Fruit fly (Drosophila melanogaster): ENCODE data around the gene CG31301.

The CG31301 gene

DNA sequence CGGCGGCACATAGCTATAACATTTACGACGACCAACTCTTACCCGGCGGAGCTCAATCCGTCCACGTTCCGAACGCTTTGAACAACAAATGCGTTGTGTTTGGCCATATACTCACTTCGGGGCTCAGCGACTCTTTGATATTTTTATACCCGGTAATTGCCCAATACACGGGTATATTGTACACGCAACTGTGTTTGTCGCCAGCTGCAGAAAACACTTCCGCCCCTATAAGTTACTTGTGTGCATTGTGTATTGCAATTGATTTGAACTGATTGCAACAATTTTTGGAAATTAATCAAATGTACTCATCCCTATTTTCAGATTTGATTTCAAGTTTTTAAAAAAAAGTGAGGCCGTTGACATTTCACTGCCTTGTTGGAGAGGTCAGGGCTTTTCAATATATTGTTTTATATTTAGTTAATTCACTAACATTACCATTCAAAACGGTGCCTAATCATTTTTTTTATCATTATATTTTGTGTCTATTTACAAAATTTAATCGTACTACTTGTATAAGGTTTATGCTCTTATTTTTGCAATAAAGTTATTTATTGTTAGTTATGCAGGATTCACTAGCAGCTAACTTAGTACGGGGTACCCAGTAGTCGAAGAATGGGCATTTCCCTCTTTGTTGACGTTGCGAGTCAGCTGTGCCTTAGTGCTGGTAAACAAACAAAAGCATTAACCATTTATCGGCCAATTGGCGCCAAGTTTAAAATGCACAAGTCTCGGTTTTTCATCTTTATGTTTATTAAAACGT lies 2.9 kb upstream of the CG31301 start, which contains the start of gene Nagk:
Gene Nagk, minus strand, starts transcription at position 331 of the 760 bp plus-strand sequence.
- TF ChIP-seq CG17801 (GFP tag; optimal IDR thresholded peaks at IDR 0.05; ENCODE audit: partially characterized antibody), result peak; percentile 8

- TF ChIP-seq CG17801 (GFP tag; optimal IDR thresholded peaks at IDR 0.05; ENCODE audit: partially characterized antibody), result no peak
These were observed 597 bp upstream of the CG31301 start for dm6 chr3R:15345198-15346017.

DNA sequence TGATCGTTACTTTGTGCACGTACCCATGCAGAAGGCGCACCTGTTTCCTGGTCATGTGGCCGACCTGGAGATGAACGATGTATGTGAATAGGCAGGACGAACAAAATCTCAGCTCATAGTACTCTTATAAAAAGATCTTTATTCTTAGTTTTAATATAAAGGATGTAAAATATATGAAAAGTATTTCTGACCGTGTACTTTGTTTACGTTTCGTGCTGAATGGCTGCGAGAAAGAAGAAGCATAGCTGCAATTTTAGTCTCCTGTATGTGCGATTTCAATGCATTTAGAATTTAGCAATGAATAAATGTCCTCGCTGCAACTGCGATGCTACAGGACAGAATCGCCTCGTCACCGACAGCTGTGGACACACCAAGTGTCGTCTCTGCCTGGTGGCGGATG lies 1.8 kb downstream of the CG31301 start, which contains the start of the genes CG42726 and CG42727:
Gene CG42726, plus strand, starts transcription at position 227 of the 400 bp plus-strand sequence.
Gene CG42727, plus strand, starts transcription at position 227 of the 400 bp plus-strand sequence.
- no peak for TF ChIP-seq CG17801 (GFP tag; optimal IDR thresholded peaks at IDR 0.05; ENCODE audit: partially characterized antibody)

DNA sequence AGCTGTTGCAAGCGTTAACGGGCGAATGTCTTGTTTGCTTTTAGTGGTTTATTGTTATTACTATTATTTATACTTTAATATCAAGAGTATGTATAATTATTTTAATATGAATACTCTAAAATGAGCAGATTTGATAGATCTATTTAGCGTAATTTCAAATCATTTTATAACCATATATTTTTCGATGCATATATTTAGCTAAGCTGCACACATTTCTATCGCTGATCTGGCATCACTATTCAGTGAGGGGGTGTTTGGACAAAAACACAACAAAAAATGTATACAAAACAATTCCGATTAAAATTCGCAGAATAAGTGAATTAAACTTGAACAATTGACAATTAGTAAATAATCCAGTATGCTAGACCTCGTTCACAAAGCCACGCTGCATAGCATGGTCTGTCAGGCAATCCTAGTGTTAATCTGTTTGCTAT lies 5.0 kb downstream of the CG31301 start, which contains the start of the genes Trs33 and Tmtc4:
Gene Trs33, minus strand, starts transcription at position 3 of the 434 bp plus-strand sequence.
Gene Tmtc4, plus strand, starts transcription at position 233 of the 434 bp plus-strand sequence.
- peak; percentile 57 for TF ChIP-seq CG17801 (GFP tag; optimal IDR thresholded peaks at IDR 0.05; ENCODE audit: partially characterized antibody)

dm6 chr3R:15354019-15354418 lies 8.0 kb downstream of the CG31301 start:
- TF ChIP-seq CG17801 (GFP tag; optimal IDR thresholded peaks at IDR 0.05; ENCODE audit: partially characterized antibody), result no peak

- no peak for TF ChIP-seq CG17801 (GFP tag; optimal IDR thresholded peaks at IDR 0.05; ENCODE audit: partially characterized antibody)
These were observed 10.1 kb downstream of the CG31301 start for dm6 chr3R:15356152-15356551.

dm6 chr3R:15356645-15357431 lies 10.8 kb downstream of the CG31301 start, which contains the start of the genes Atg4b and Hibch:
Gene Atg4b, minus strand, starts transcription at chr3R:15356924.
Gene Hibch, plus strand, starts transcription at chr3R:15357229.
- TF ChIP-seq CG17801 (GFP tag; optimal IDR thresholded peaks at IDR 0.05; ENCODE audit: partially characterized antibody), result peak; percentile 90

DNA sequence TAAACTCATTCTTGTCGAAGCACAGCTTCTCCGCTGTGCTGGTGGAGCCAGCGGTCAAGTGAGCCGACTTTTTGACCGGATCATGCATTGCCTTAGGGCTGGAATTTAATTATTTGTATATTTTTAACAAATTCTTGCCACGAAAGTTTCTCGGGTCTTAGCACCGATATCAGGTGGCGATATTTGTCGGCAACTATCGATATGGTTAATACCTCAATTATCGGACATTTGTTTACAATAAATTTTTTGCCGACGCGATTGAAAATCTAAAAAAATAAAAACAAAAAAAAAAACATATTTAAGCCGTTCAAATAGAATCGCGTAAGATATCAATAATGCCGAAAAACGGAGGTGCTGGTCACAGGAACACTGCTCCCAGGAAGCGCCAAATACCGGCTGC lies 15.5 kb downstream of the CG31301 start, which contains the start of the genes Cog2 and Trax:
Gene Cog2, minus strand, starts transcription at position 168 of the 400 bp plus-strand sequence.
Gene Trax, plus strand, starts transcription at position 203 of the 400 bp plus-strand sequence.
- peak; percentile 65 for TF ChIP-seq CG17801 (GFP tag; optimal IDR thresholded peaks at IDR 0.05; ENCODE audit: partially characterized antibody)

- TF ChIP-seq CG17801 (GFP tag; optimal IDR thresholded peaks at IDR 0.05; ENCODE audit: partially characterized antibody), result peak; percentile 10
These were observed 17.6 kb downstream of the CG31301 start, which contains the start of gene CG6171 for dm6 chr3R:15363608-15364007. Gene CG6171, minus strand, starts transcription at chr3R:15363857.

DNA sequence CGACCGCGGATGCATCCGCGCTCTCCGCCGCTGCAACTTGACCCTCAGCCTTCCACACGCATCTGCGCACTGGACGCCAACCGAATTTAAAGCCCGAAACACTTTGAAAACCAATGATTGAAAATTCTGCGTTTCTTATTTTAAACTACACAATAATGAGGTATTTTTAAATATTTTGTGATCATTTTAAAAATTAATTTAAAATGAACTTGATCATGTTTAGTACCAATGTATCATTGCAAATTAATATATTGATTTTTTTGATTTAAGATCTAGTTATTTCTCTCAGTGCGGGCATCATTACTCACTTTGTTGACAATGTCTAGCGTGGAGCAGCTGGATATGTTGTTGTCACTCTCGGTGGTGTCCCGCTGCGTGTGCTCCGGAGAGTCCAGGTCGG lies 20.8 kb downstream of the CG31301 start:
- peak; percentile 6 for TF ChIP-seq CG17801 (GFP tag; optimal IDR thresholded peaks at IDR 0.05; ENCODE audit: partially characterized antibody)

DNA sequence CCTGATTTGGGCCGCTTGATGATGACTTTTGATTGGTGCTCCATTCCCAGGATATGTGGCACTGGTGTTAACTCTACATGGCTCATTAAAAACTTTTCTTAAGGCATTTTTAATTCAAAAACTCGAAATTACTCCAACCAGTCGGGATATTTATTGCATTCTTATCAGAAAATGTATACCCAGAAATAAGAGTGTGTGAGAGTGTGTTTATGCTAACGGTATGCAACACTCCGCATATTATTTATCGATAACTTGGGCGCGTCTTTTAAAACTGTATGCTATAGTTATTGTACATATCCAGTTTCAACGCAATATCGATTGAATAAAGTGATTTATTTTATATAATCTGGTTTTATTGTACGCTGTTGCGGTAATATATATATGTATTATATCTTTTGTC lies 21.5 kb downstream of the CG31301 start, which contains the start of gene CG34404:
Gene CG34404, minus strand, starts transcription at position 189 of the 400 bp plus-strand sequence.
- TF ChIP-seq CG17801 (GFP tag; optimal IDR thresholded peaks at IDR 0.05; ENCODE audit: partially characterized antibody), result no peak

- no peak for TF ChIP-seq CG17801 (GFP tag; optimal IDR thresholded peaks at IDR 0.05; ENCODE audit: partially characterized antibody)
These were observed 23.7 kb downstream of the CG31301 start, which contains the start of gene CG14868 for dm6 chr3R:15369742-15370141. Gene CG14868, minus strand, starts transcription at chr3R:15369945.

DNA sequence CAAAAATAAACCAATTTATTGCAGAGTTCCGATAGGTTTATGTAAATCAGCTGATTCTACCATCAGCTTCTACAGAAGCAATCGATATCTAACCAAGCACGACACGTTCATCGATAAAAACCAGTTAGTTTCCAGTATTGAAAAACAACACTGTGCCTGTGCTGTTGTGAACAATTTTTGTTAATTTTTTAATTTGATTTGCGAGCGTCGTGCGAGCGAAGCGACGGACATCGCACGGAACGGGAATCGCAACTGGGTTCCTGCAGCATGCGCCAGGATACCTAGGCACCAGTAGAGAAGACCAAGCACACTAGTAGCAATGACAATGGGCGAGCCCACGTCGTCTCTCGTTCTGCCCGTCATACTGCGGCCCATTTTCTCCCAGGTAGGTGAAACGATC lies 25.8 kb downstream of the CG31301 start, which contains the start of the genes Ccm3 and CG6136:
Gene Ccm3, plus strand, starts transcription at position 125 of the 400 bp plus-strand sequence.
Gene CG6136, minus strand, starts transcription at position 380 of the 400 bp plus-strand sequence.
- peak; percentile 67 for TF ChIP-seq CG17801 (GFP tag; optimal IDR thresholded peaks at IDR 0.05; ENCODE audit: partially characterized antibody)

DNA sequence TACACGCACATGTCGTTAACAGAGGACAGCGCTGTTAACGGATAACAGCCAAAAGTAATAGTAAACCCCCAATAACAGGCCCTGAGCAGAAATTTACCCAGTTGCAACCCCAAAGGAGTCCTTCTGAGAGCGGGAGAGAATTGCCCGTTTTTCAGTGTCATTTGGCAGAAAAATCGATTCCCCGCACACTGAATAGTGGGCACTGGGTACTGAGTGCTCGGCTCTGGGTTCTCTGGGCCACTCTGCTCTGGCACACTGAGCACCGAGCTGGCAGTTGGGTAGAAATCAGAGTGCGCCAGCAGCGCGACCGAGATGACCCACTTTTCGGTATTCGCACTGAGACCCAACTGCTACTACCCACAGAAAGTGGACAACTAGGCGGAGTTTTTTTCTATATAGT lies 28.4 kb downstream of the CG31301 start, which contains the start of gene Rbp:
Gene Rbp, plus strand, starts transcription at position 239 of the 400 bp plus-strand sequence.
- no peak for TF ChIP-seq CG17801 (GFP tag; optimal IDR thresholded peaks at IDR 0.05; ENCODE audit: partially characterized antibody)
